Worm (Caenorhabditis elegans) whole organism, mixed stage, embryonic: Measurements from ENCODE around the gene ttr-53.

Experiments
- M03D4.4 ChIP-seq: sonication (generic microtip); optimal IDR thresholded peaks from 2 replicates; lab custom pipeline; 2017; ENCODE audit warnings: mild to moderate bottlenecking, missing genetic modification characterization, missing compliant biosample characterization
- bed-3 ChIP-seq: fragments of 200-800 bp; sonication (Bioruptor generic); optimal IDR thresholded peaks from 3 replicates; lab custom pipeline; 2018; ENCODE audit warnings: mild to moderate bottlenecking, missing genetic modification characterization, moderate library complexity, missing compliant biosample characterization
- blmp-1 ChIP-seq: fragments of 150-350 bp; optimal IDR thresholded peaks from 2 replicates; lab custom pipeline; 2014; ENCODE audit warnings: missing biosample characterization, missing genetic modification characterization
- ceh-39 ChIP-seq: fragments of 150-350 bp; optimal IDR thresholded peaks from 2 replicates; lab custom pipeline; 2014; ENCODE audit warnings: missing biosample characterization, missing genetic modification characterization
- ceh-43 ChIP-seq: fragments of 200-800 bp; sonication (Bioruptor generic); optimal IDR thresholded peaks from 2 replicates; lab custom pipeline; 2018; ENCODE audit warnings: mild to moderate bottlenecking, missing genetic modification characterization, moderate library complexity, missing compliant biosample characterization
- ceh-83 ChIP-seq: fragments of 200-800 bp; sonication (Bioruptor generic); optimal IDR thresholded peaks from 2 replicates; lab custom pipeline; 2018; ENCODE audit warnings: mild to moderate bottlenecking, missing genetic modification characterization, missing compliant biosample characterization
- ces-1 ChIP-seq: fragments of 150-350 bp; optimal IDR thresholded peaks from 2 replicates; lab custom pipeline; 2014; ENCODE audit warnings: missing biosample characterization, missing genetic modification reagents, missing genetic modification characterization
- cnd-1 ChIP-seq: fragments of 200-800 bp; sonication (Bioruptor generic); optimal IDR thresholded peaks from 2 replicates; lab custom pipeline; 2018; ENCODE audit warnings: mild to moderate bottlenecking, missing genetic modification characterization, missing compliant biosample characterization
- drap-1 ChIP-seq: fragments of 200-800 bp; sonication (Bioruptor generic); optimal IDR thresholded peaks from 3 replicates; lab custom pipeline; 2018; ENCODE audit warnings: mild to moderate bottlenecking, missing genetic modification characterization, missing compliant biosample characterization
- elt-1 ChIP-seq: sonication (generic microtip); optimal IDR thresholded peaks from 2 replicates; lab custom pipeline; 2017; ENCODE audit warnings: missing genetic modification characterization, mild to moderate bottlenecking, missing compliant biosample characterization, antibody characterized with exemption, moderate library complexity, borderline replicate concordance; ENCODE audit not compliant: insufficient read depth
- elt-3 ChIP-seq: fragments of 150-350 bp; optimal IDR thresholded peaks from 2 replicates; lab custom pipeline; 2014; ENCODE audit warnings: missing biosample characterization, missing genetic modification characterization
- flh-1 ChIP-seq: fragments of 200-800 bp; sonication (Bioruptor generic); optimal IDR thresholded peaks from 2 replicates; lab custom pipeline; 2018; ENCODE audit warnings: mild to moderate bottlenecking, missing genetic modification characterization, moderate library complexity, missing compliant biosample characterization
- ham-2 ChIP-seq: fragments of 200-800 bp; sonication (Bioruptor generic); optimal IDR thresholded peaks from 2 replicates; lab custom pipeline; 2018; ENCODE audit warnings: mild to moderate bottlenecking, missing genetic modification characterization, missing compliant biosample characterization
- hlh-1 ChIP-seq: fragments of 150-350 bp; optimal IDR thresholded peaks from 2 replicates; lab custom pipeline; 2014; ENCODE audit warnings: missing biosample characterization, missing genetic modification reagents, missing genetic modification characterization
- lin-13 ChIP-seq: fragments of 150-350 bp; optimal IDR thresholded peaks from 2 replicates; lab custom pipeline; 2014; ENCODE audit warnings: missing biosample characterization, missing genetic modification characterization
- lin-32 ChIP-seq: fragments of 200-800 bp; sonication (Bioruptor generic); optimal IDR thresholded peaks from 2 replicates; lab custom pipeline; 2018; ENCODE audit warnings: mild to moderate bottlenecking, missing genetic modification characterization, missing compliant biosample characterization
- lsy-2 ChIP-seq: fragments of 150-350 bp; optimal IDR thresholded peaks from 2 replicates; lab custom pipeline; 2014; ENCODE audit warnings: missing biosample characterization, missing genetic modification characterization
- mab-5 ChIP-seq: fragments of 150-350 bp; optimal IDR thresholded peaks from 2 replicates; lab custom pipeline; 2014; ENCODE audit warnings: missing biosample characterization, missing genetic modification characterization
- mep-1 ChIP-seq: fragments of 150-350 bp; optimal IDR thresholded peaks from 2 replicates; lab custom pipeline; 2017; ENCODE audit warnings: missing biosample characterization, missing genetic modification reagents, missing genetic modification characterization, inconsistent platforms
- mls-2 ChIP-seq: sonication (generic microtip); optimal IDR thresholded peaks from 2 replicates; lab custom pipeline; 2016; ENCODE audit warnings: mild to moderate bottlenecking, missing genetic modification characterization, moderate library complexity, missing compliant biosample characterization
- nhr-12 ChIP-seq: fragments of 150-350 bp; optimal IDR thresholded peaks from 2 replicates; lab custom pipeline; 2014; ENCODE audit warnings: missing biosample characterization, missing genetic modification characterization
- nhr-2 ChIP-seq: fragments of 150-350 bp; optimal IDR thresholded peaks from 2 replicates; lab custom pipeline; 2014; ENCODE audit warnings: missing biosample characterization, missing genetic modification characterization
- nhr-237 ChIP-seq: fragments of 150-350 bp; optimal IDR thresholded peaks from 2 replicates; lab custom pipeline; 2014; ENCODE audit warnings: missing biosample characterization, missing genetic modification characterization
- nhr-28 ChIP-seq: fragments of 150-350 bp; optimal IDR thresholded peaks from 2 replicates; lab custom pipeline; 2014; ENCODE audit warnings: missing biosample characterization, missing genetic modification characterization
- nhr-76 ChIP-seq: sonication (generic microtip); optimal IDR thresholded peaks from 2 replicates; lab custom pipeline; 2017; ENCODE audit warnings: missing biosample characterization, missing genetic modification characterization
- pha-4 ChIP-seq: fragments of 150-350 bp; optimal IDR thresholded peaks from 2 replicates; lab custom pipeline; 2018; ENCODE audit warnings: missing biosample characterization, missing genetic modification reagents, missing genetic modification characterization
- sem-2 ChIP-seq: fragments of 200-800 bp; sonication (Bioruptor generic); optimal IDR thresholded peaks from 2 replicates; lab custom pipeline; 2018; ENCODE audit warnings: mild to moderate bottlenecking, missing genetic modification characterization, missing compliant biosample characterization
- snpc-4 ChIP-seq: fragments of 150-350 bp; optimal IDR thresholded peaks from 2 replicates; lab custom pipeline; 2014; ENCODE audit warnings: missing biosample characterization, missing genetic modification characterization
- sptf-1 ChIP-seq: sonication (generic microtip); optimal IDR thresholded peaks from 2 replicates; lab custom pipeline; 2017; ENCODE audit warnings: mild to moderate bottlenecking, missing genetic modification characterization, moderate library complexity, missing compliant biosample characterization
- tbx-8 ChIP-seq: fragments of 200-800 bp; sonication (Bioruptor generic); optimal IDR thresholded peaks from 2 replicates; lab custom pipeline; 2018; ENCODE audit warnings: mild to moderate bottlenecking, missing genetic modification characterization, moderate library complexity, missing compliant biosample characterization
- unc-120 ChIP-seq: sonication (generic microtip); optimal IDR thresholded peaks from 2 replicates; lab custom pipeline; 2017; ENCODE audit warnings: missing genetic modification characterization, missing compliant biosample characterization; ENCODE audit not compliant: poor library complexity, severe bottlenecking
- unc-39 ChIP-seq: fragments of 150-350 bp; optimal IDR thresholded peaks from 2 replicates; lab custom pipeline; 2014; ENCODE audit warnings: missing biosample characterization, missing genetic modification characterization
- unc-62 ChIP-seq: fragments of 150-350 bp; optimal IDR thresholded peaks from 2 replicates; lab custom pipeline; 2014; ENCODE audit warnings: missing biosample characterization, missing genetic modification reagents, missing genetic modification characterization
- zip-8 ChIP-seq: fragments of 150-350 bp; optimal IDR thresholded peaks from 2 replicates; lab custom pipeline; 2014; ENCODE audit warnings: missing biosample characterization, missing genetic modification characterization
- ztf-11 ChIP-seq: fragments of 150-350 bp; optimal IDR thresholded peaks from 2 replicates; lab custom pipeline; 2014; ENCODE audit warnings: missing biosample characterization, missing genetic modification characterization

ttr-53 gene

DNA sequence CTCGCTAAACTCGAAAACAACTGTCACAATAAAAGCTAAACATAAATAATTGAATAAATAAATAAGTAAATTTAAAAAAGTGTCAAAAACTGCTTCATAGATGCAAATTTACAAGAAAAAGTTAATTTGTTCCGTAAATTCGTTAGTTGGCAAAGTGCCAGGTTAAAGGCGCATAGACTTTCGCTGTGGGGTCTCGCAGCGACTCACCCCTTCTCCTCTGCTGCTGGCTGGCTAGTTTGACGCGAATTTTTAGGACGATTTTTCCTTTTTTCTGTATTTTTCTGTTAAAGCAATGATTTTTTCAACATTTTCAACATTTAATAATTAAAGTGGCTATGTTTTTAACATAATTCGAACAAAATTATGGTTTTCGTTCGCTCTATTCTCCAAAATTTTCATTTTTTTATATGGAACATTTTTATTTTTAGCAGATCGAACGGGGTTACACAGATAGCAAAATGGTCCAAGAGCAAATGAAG lies 18.5 kb downstream of the ttr-53 start, which contains the start of gene rack-1:
TSS of gene rack-1 (plus strand) at position 429 of the 479 bp plus-strand sequence.
- TF ChIP-seq unc-62, result peak; percentile 4
- TF ChIP-seq tbx-8, result no peak
- no peak for TF ChIP-seq unc-120 (tag; lab: Kevin White, UChicago)
- TF ChIP-seq blmp-1 (tag; lab: Kevin White, UChicago), result no peak
- TF ChIP-seq unc-39 (tag; lab: Kevin White, UChicago), result no peak
- TF ChIP-seq nhr-76 (tag; lab: Kevin White, UChicago), result no peak
- no peak for TF ChIP-seq snpc-4
- no peak for TF ChIP-seq bed-3 (GFP tag; lab: Kevin White, UChicago)
- no peak for TF ChIP-seq lin-13 (tag; lab: Kevin White, UChicago)
- no peak for TF ChIP-seq nhr-12 (tag; lab: Kevin White, UChicago)
- TF ChIP-seq elt-3 (tag; lab: Kevin White, UChicago), result no peak
- TF ChIP-seq ceh-83 (GFP tag; lab: Kevin White, UChicago), result no peak
- TF ChIP-seq pha-4 (tag; lab: Kevin White, UChicago), result peak; percentile 48
- no peak for TF ChIP-seq nhr-28 (tag; lab: Kevin White, UChicago)
- no peak for TF ChIP-seq flh-1
- peak; percentile 27 for TF ChIP-seq ceh-39 (tag; lab: Kevin White, UChicago)
- TF ChIP-seq ces-1 (GFP tag; lab: Kevin White, UChicago), result peak; percentile 83
- TF ChIP-seq M03D4.4 (tag; lab: Kevin White, UChicago), result no peak
- TF ChIP-seq drap-1, result no peak
- no peak for TF ChIP-seq mls-2 (tag; lab: Kevin White, UChicago)
- TF ChIP-seq ztf-11 (tag; lab: Kevin White, UChicago), result no peak
- TF ChIP-seq mab-5 (tag; lab: Kevin White, UChicago), result no peak
- TF ChIP-seq nhr-237 (tag; lab: Kevin White, UChicago), result peak; percentile 33
- TF ChIP-seq lin-32 (GFP tag; lab: Kevin White, UChicago), result no peak
- peak; percentile 59 for TF ChIP-seq lsy-2 (tag; lab: Kevin White, UChicago)
- TF ChIP-seq elt-1 (tag; lab: Kevin White, UChicago), result no peak
- TF ChIP-seq sem-2 (GFP tag; lab: Kevin White, UChicago), result no peak
- no peak for TF ChIP-seq ceh-43
- TF ChIP-seq sptf-1 (tag; lab: Kevin White, UChicago), result no peak
- no peak for TF ChIP-seq zip-8 (tag; lab: Kevin White, UChicago)
- peak; percentile 64 for TF ChIP-seq mep-1 (tag; lab: Kevin White, UChicago)
- TF ChIP-seq hlh-1 (tag; lab: Kevin White, UChicago), result no peak
- no peak for TF ChIP-seq ham-2 (GFP tag; lab: Kevin White, UChicago)
- no peak for TF ChIP-seq cnd-1
- TF ChIP-seq nhr-2, result no peak

DNA sequence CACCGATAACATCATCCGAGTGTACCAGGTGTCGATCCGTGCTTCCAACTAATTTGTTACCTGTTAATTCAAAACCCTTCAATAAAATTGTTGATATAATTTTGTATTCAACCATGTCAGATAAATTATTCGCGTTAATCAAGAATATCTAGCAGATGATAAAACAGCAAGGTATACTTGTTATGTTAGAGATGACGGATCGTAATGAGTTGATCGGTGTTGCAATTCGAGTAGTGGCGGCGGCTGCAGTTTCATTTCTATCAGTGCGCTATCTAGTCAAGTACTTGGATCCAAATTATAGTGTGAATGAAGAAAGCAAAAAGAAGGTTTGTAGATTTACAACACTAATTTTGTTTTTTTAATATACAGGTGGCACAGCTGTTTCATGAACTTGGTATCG lies 19.9 kb downstream of the ttr-53 start, which contains the start of gene mspn-1:
TSS of gene mspn-1 (plus strand) at position 190 of the 400 bp plus-strand sequence.
- TF ChIP-seq nhr-2, result no peak
- TF ChIP-seq sem-2 (GFP tag; lab: Kevin White, UChicago), result no peak
- TF ChIP-seq unc-39 (tag; lab: Kevin White, UChicago), result no peak
- TF ChIP-seq ceh-39 (tag; lab: Kevin White, UChicago), result no peak
- no peak for TF ChIP-seq elt-1 (tag; lab: Kevin White, UChicago)
- no peak for TF ChIP-seq ceh-43
- no peak for TF ChIP-seq sptf-1 (tag; lab: Kevin White, UChicago)
- TF ChIP-seq hlh-1 (tag; lab: Kevin White, UChicago), result no peak
- no peak for TF ChIP-seq elt-3 (tag; lab: Kevin White, UChicago)
- TF ChIP-seq ceh-83 (GFP tag; lab: Kevin White, UChicago), result no peak
- TF ChIP-seq nhr-28 (tag; lab: Kevin White, UChicago), result no peak
- no peak for TF ChIP-seq ham-2 (GFP tag; lab: Kevin White, UChicago)
- no peak for TF ChIP-seq blmp-1 (tag; lab: Kevin White, UChicago)
- no peak for TF ChIP-seq lin-13 (tag; lab: Kevin White, UChicago)
- TF ChIP-seq cnd-1, result no peak

ce11 chrIV:10180133-10180749 lies 22.4 kb downstream of the ttr-53 start, which contains the start of gene gta-1:
Gene gta-1, plus strand, starts transcription at chrIV:10180660.
- TF ChIP-seq unc-120 (tag; lab: Kevin White, UChicago) (peak; percentile 42), ces-1 (GFP tag; lab: Kevin White, UChicago) (peak; percentile 35), hlh-1 (tag; lab: Kevin White, UChicago) (peak; percentile 98), bed-3 (GFP tag; lab: Kevin White, UChicago) (no peak), unc-62 (peak; percentile 44)
